Worm (Caenorhabditis elegans) whole organism, late embryonic: ENCODE results near the gene C14B1.12.

ENCODE experiments used
- F13H6.1 ChIP-seq: sonication (generic microtip); optimal IDR thresholded peaks from 2 replicates; lab custom pipeline; 2016; ENCODE audit warnings: missing genetic modification characterization, missing compliant biosample characterization
- ama-1 ChIP-seq: fragments of 150-350 bp; optimal IDR thresholded peaks from 2 replicates; lab custom pipeline; 2014
- ceh-18 ChIP-seq: sonication (generic microtip); optimal IDR thresholded peaks from 2 replicates; lab custom pipeline; 2016; ENCODE audit warnings: missing genetic modification characterization, missing compliant biosample characterization
- ceh-24 ChIP-seq: sonication (generic microtip); optimal IDR thresholded peaks from 2 replicates; lab custom pipeline; 2016; ENCODE audit warnings: mild to moderate bottlenecking, missing genetic modification characterization, missing compliant biosample characterization
- ceh-30 ChIP-seq: fragments of 150-350 bp; optimal IDR thresholded peaks from 2 replicates; lab custom pipeline; 2014; ENCODE audit warnings: missing biosample characterization, missing genetic modification characterization
- ceh-31 ChIP-seq: sonication (generic microtip); optimal IDR thresholded peaks from 2 replicates; lab custom pipeline; 2016; ENCODE audit warnings: missing genetic modification characterization, missing compliant biosample characterization
- ceh-34 ChIP-seq: sonication (generic microtip); optimal IDR thresholded peaks from 2 replicates; lab custom pipeline; 2016; ENCODE audit warnings: mild to moderate bottlenecking, missing genetic modification characterization, missing compliant biosample characterization
- ceh-45 ChIP-seq: fragments of 200-800 bp; sonication (Bioruptor generic); IDR thresholded peaks from 2 replicates; pipeline ENCODE4 v1.3.6; 2022; ENCODE audit warnings: missing genetic modification reagents, missing genetic modification characterization, missing compliant biosample characterization
- ceh-48 ChIP-seq: sonication (generic microtip); optimal IDR thresholded peaks from 2 replicates; lab custom pipeline; 2016; ENCODE audit warnings: missing genetic modification characterization, inconsistent platforms, missing compliant biosample characterization
- che-1 ChIP-seq: sonication (generic microtip); optimal IDR thresholded peaks from 2 replicates; lab custom pipeline; 2016; ENCODE audit warnings: mild to moderate bottlenecking, missing genetic modification characterization, missing compliant biosample characterization
- elt-2 ChIP-seq: sonication (generic microtip); optimal IDR thresholded peaks from 2 replicates; lab custom pipeline; 2016; ENCODE audit warnings: missing genetic modification reagents, missing genetic modification characterization, missing compliant biosample characterization
- fkh-10 ChIP-seq: fragments of 150-350 bp; optimal IDR thresholded peaks from 2 replicates; lab custom pipeline; 2014; ENCODE audit warnings: missing biosample characterization, missing genetic modification reagents, missing genetic modification characterization
- hlh-13 ChIP-seq: fragments of 200-800 bp; sonication (Bioruptor generic); optimal IDR thresholded peaks from 2 replicates; lab custom pipeline; 2018; ENCODE audit warnings: mild to moderate bottlenecking, missing genetic modification characterization, missing compliant biosample characterization
- hlh-8 ChIP-seq: sonication (generic microtip); optimal IDR thresholded peaks from 2 replicates; lab custom pipeline; 2016; ENCODE audit warnings: missing genotype, missing genetic modification characterization, missing compliant biosample characterization
- mec-3 ChIP-seq: sonication (generic microtip); optimal IDR thresholded peaks from 2 replicates; lab custom pipeline; 2016; ENCODE audit warnings: borderline replicate concordance, missing genetic modification characterization, missing compliant biosample characterization
- nfya-1 ChIP-seq: sonication (generic microtip); optimal IDR thresholded peaks from 2 replicates; lab custom pipeline; 2017; ENCODE audit warnings: missing genetic modification characterization, mild to moderate bottlenecking, missing compliant biosample characterization, antibody characterized with exemption, moderate library complexity
- pag-3 ChIP-seq: sonication (generic microtip); optimal IDR thresholded peaks from 2 replicates; lab custom pipeline; 2016; ENCODE audit warnings: missing compliant biosample characterization, missing genetic modification characterization, borderline replicate concordance
- pax-1 ChIP-seq: fragments of 150-350 bp; optimal IDR thresholded peaks from 2 replicates; lab custom pipeline; 2014; ENCODE audit warnings: missing biosample characterization, missing genetic modification characterization
- pha-2 ChIP-seq: sonication (generic microtip); optimal IDR thresholded peaks from 2 replicates; lab custom pipeline; 2017; ENCODE audit warnings: mild to moderate bottlenecking, missing genetic modification characterization, missing compliant biosample characterization
- pha-4 ChIP-seq: fragments of 150-350 bp; optimal IDR thresholded peaks from 2 replicates; lab custom pipeline; 2018; ENCODE audit warnings: missing biosample characterization, missing genetic modification reagents, missing genetic modification characterization
- pros-1 ChIP-seq: fragments of 150-350 bp; optimal IDR thresholded peaks from 2 replicates; lab custom pipeline; 2014; ENCODE audit warnings: missing biosample characterization, missing genetic modification reagents, missing genetic modification characterization
- ref-2 ChIP-seq: sonication (generic microtip); optimal IDR thresholded peaks from 2 replicates; lab custom pipeline; 2016; ENCODE audit warnings: missing genetic modification characterization, missing compliant biosample characterization
- sdc-2 ChIP-seq: sonication (generic microtip); optimal IDR thresholded peaks from 2 replicates; lab custom pipeline; 2016; ENCODE audit warnings: missing genotype, missing genetic modification characterization, missing compliant biosample characterization
- tbx-2 ChIP-seq: sonication (generic microtip); optimal IDR thresholded peaks from 2 replicates; lab custom pipeline; 2016; ENCODE audit warnings: missing genetic modification characterization, missing compliant biosample characterization
- tbx-7 ChIP-seq: sonication (generic microtip); optimal IDR thresholded peaks from 2 replicates; lab custom pipeline; 2016; ENCODE audit warnings: missing genotype, missing genetic modification characterization, missing compliant biosample characterization
- unc-3 ChIP-seq, 2 experiments: fragments of 200-800 bp in 1 of 2; sonication (Bioruptor generic) in 1 of 2; sonication (generic microtip) in 1 of 2; conservative IDR thresholded peaks in 1 of 2; optimal IDR thresholded peaks in 1 of 2; 2 replicates each; pipeline versions ENCODE4 v1.3.6 to Lab custom; 2016 to 2022; ENCODE audit warnings: missing compliant biosample characterization in 2 of 2, missing genetic modification characterization in 2 of 2, missing genetic modification reagents in 1 of 2
- unc-42 ChIP-seq: sonication (generic microtip); optimal IDR thresholded peaks from 2 replicates; lab custom pipeline; 2016; ENCODE audit warnings: missing genotype, missing genetic modification characterization, missing compliant biosample characterization
- unc-55 ChIP-seq: sonication (generic microtip); optimal IDR thresholded peaks from 2 replicates; lab custom pipeline; 2017; ENCODE audit warnings: missing biosample characterization, missing genetic modification reagents, missing genetic modification characterization
- unc-86 ChIP-seq: sonication (generic microtip); optimal IDR thresholded peaks from 2 replicates; lab custom pipeline; 2016; ENCODE audit warnings: missing genetic modification characterization, missing compliant biosample characterization

Gene C14B1.12

DNA sequence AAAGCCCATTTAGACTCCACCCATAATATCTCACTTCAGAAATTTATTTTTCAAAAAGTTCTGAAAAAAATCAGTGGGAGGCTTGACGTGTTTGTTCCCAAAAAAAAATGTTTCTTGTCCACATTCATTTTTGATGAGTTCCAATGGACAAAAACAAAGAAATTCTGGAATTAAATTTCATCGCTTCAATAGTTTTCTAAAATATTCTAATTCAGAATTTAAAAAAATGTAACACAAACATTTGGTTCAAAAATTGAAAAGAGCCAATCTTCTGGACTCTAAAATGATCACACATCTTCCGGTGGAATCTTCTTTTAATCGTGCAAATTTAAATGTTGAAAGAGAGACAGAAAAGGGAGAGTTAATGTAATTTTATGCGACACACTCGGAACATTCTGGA lies 32.3 kb downstream of the C14B1.12 start:
- TF ChIP-seq hlh-13 (GFP tag; lab: Kevin White, UChicago) (no peak), unc-3 (GFP tag; conservative IDR thresholded peaks at IDR 0.05; lab: Robert Waterston, UW) (no peak), unc-3 (tag; optimal IDR thresholded peaks at IDR 0.05; lab: Kevin White, UChicago) (no peak), unc-42 (tag; lab: Kevin White, UChicago) (peak; percentile 6), pros-1 (tag; lab: Kevin White, UChicago) (no peak), ceh-30 (no peak)
- TF ChIP-seq, all 69 proteins: peak for 1

DNA sequence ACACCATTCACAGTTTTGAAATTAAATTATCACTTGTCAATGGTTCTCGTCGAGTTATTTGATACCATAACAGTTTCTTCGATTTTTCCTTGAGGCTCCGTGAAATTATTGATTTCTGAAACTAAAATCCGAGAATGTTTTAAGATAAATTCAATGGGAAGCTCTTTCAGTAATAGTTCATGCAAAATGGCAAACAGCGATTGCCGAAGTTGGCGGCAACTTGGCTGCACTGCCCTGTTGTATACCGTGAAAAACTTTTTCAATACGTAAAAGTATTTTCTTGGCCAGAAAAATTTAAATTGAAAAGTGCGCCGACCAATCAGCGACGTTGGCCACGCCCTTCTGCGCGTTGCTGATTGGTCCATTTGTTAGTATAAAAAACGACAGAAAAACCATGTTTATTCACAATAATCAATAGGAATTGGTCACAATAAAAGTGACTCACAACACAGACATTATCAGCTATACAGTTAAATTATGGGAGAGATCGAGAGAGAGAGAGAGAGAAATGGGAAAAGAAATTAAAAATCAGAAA lies 41.8 kb downstream of the C14B1.12 start:
- no peak for TF ChIP-seq pag-3 (tag; lab: Kevin White, UChicago)
- TF ChIP-seq nfya-1 (tag; lab: Kevin White, UChicago) = peak; percentile 89

DNA sequence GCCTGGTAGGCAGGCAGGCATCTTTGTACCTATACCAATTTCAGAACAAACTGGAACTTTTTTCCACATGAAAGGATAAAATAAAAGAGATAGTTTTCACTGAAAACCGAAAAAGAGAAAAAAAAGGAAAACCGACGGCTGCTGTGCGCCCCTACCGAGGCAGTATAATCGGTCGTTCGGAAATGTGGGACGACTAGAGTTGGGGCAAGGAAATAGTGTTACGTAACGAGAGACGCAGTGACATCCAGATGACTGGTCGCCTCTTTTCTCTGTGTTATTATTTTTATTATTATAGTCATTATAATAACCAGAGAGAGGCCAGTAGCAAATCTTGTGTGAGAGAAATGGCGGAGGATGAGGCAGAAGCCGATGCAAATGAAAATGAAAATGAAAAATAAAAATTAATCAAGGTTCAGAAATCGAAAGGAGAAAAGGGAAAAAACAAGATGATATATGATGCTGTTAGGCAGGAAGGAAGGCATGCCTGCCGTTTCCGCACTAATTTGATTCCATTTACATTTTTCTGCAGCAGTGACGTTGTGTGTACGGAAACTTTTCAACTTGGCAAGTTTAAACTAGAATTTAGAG lies 43.3 kb downstream of the C14B1.12 start:
- TF ChIP-seq pag-3 (tag; lab: Kevin White, UChicago) (no peak), hlh-8 (tag; lab: Kevin White, UChicago) (no peak), che-1 (tag; lab: Kevin White, UChicago) (no peak), ama-1 (lab: Kevin White, UChicago) (no peak), pax-1 (no peak), ceh-31 (peak; percentile 10), fkh-10 (GFP tag; lab: Kevin White, UChicago) (no peak), ceh-24 (tag; lab: Kevin White, UChicago) (no peak)
- TF ChIP-seq, all 69 proteins: peak for 1

DNA sequence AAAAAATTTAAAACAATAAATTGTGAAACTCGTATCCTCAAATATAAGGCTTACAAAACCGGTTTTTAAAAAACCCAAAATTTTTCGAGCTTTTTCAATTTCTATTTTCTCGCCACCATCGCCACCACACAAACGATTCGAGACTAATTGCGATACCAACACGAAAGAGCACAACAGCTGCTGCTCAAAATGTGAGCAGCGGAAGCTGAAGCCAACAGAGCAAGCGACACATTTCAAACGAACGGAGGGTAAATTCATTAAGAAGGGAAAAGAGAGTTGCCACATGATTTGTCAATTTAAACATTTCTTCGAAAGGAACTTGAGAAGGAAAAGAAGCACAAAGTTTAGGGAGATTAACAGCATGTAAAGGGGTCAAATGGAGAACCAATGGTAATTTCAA lies 45.7 kb downstream of the C14B1.12 start:
- TF ChIP-seq unc-42 (tag; lab: Kevin White, UChicago) = peak; percentile 49
- TF ChIP-seq unc-55 = peak; percentile 0
- no peak for TF ChIP-seq ceh-45 (GFP tag; lab: Robert Waterston, UW)
- TF ChIP-seq fkh-10 (GFP tag; lab: Kevin White, UChicago) = no peak

DNA sequence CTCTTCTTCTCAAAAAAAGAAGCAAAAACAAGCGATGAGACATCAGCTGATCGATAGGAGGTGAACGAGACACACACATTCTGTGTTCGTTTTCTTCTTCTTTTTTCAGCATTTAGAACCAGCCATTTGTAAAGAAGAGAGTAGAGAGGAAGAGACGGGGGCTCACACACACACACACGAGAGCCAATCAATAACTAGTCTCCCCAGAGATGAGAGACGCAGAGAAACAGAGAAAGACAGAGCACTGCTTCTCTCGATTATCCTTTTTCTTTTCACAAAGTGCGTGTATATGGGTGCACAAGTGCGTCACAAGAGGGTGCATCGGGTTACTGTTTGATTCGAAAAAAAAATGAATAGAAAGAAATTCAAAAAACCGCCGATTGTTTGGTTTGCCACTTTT lies 47.4 kb downstream of the C14B1.12 start:
- TF ChIP-seq ceh-48 (tag; lab: Kevin White, UChicago) (peak; percentile 85), ceh-18 (peak; percentile 8), pha-4 (tag; lab: Kevin White, UChicago) (no peak), pax-1 (peak; percentile 48), tbx-2 (peak; percentile 38), elt-2 (no peak), unc-55 (peak; percentile 61), pha-2 (tag; lab: Kevin White, UChicago) (no peak), nfya-1 (tag; lab: Kevin White, UChicago) (peak; percentile 71), hlh-8 (tag; lab: Kevin White, UChicago) (no peak), F13H6.1 (no peak), unc-42 (tag; lab: Kevin White, UChicago) (peak; percentile 29), ceh-31 (peak; percentile 63), ref-2 (tag; lab: Kevin White, UChicago) (peak; percentile 28), ceh-34 (tag; lab: Kevin White, UChicago) (peak; percentile 64)
- TF ChIP-seq, all 69 proteins: peak for 10

DNA sequence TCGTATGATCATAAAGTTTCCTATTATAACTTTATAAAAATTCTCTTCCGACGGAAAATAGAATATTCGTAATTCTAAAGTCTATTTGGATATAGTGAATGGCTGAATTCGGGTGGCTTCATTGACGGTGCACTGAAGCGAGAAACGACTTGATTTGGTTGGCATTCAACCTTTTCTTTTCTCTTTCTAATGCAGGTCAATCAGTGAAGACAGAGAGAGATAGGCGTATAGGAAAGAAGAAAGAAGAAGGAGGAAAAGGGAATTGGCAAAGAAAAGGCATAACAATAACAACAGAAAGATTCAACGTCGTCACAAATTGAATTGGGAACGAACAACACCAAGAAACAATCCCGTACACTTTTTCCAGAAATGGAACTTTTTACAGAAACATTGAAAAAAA lies 49.3 kb downstream of the C14B1.12 start:
- TF ChIP-seq tbx-7 (tag; lab: Kevin White, UChicago) (no peak), ceh-31 (peak; percentile 14), mec-3 (tag; lab: Kevin White, UChicago) (no peak), unc-42 (tag; lab: Kevin White, UChicago) (no peak), unc-86 (tag; lab: Kevin White, UChicago) (no peak), nfya-1 (tag; lab: Kevin White, UChicago) (no peak), sdc-2 (tag; lab: Kevin White, UChicago) (no peak)
